Worm (Caenorhabditis elegans) whole organism, young adult: ENCODE measurements around the gene F47B8.3.

ENCODE experiments used
- B0035.1 ChIP-seq: sonication (generic microtip); optimal IDR thresholded peaks from 2 replicates; lab custom pipeline; 2016; ENCODE audit warnings: missing genetic modification characterization, mild to moderate bottlenecking, missing compliant biosample characterization, missing genotype, missing genetic modification reagents
- B0336.3 ChIP-seq: fragments of 200-800 bp; sonication (Bioruptor generic); IDR thresholded peaks from 2 replicates; pipeline ENCODE4 v1.3.6; 2022; ENCODE audit warnings: missing genetic modification characterization, missing compliant biosample characterization
- F10E7.11 ChIP-seq: sonication (generic microtip); optimal IDR thresholded peaks from 2 replicates; lab custom pipeline; 2017; ENCODE audit warnings: mild to moderate bottlenecking, missing genetic modification characterization, moderate library complexity, missing compliant biosample characterization
- F23B12.7 ChIP-seq: sonication (generic microtip); optimal IDR thresholded peaks from 2 replicates; lab custom pipeline; 2017; ENCODE audit warnings: missing genetic modification characterization, mild to moderate bottlenecking, missing compliant biosample characterization, antibody characterized with exemption, moderate library complexity; ENCODE audit not compliant: insufficient read depth
- F33H1.4 ChIP-seq: fragments of 200-800 bp; sonication (Bioruptor generic); IDR thresholded peaks from 2 replicates; pipeline ENCODE4 v1.3.6; 2022; ENCODE audit warnings: missing genetic modification reagents, missing genetic modification characterization, missing compliant biosample characterization
- F37B4.10 ChIP-seq: fragments of 200-800 bp; sonication (Bioruptor generic); IDR thresholded peaks from 2 replicates; pipeline ENCODE4 v1.3.6; 2022; ENCODE audit warnings: missing genetic modification characterization, missing compliant biosample characterization
- F49E8.2 ChIP-seq: sonication (generic microtip); optimal IDR thresholded peaks from 3 replicates; lab custom pipeline; 2017; ENCODE audit warnings: missing genetic modification characterization, mild to moderate bottlenecking, missing compliant biosample characterization, antibody characterized with exemption, moderate library complexity; ENCODE audit not compliant: insufficient read depth
- F55B11.4 ChIP-seq: sonication (generic microtip); optimal IDR thresholded peaks from 2 replicates; lab custom pipeline; 2016; ENCODE audit warnings: missing compliant biosample characterization, missing genetic modification characterization, borderline replicate concordance; ENCODE audit not compliant: insufficient read depth
- F57A8.1 ChIP-seq: fragments of 200-800 bp; sonication (Bioruptor generic); optimal IDR thresholded peaks from 2 replicates; lab custom pipeline; 2018; ENCODE audit warnings: mild to moderate bottlenecking, missing genetic modification characterization, moderate library complexity, missing compliant biosample characterization
- K12H6.12 ChIP-seq: fragments of 200-800 bp; sonication (Bioruptor generic); optimal IDR thresholded peaks from 2 replicates; lab custom pipeline; 2018; ENCODE audit warnings: mild to moderate bottlenecking, missing genetic modification characterization, missing compliant biosample characterization
- T07F8.4 ChIP-seq: sonication (generic microtip); optimal IDR thresholded peaks from 2 replicates; lab custom pipeline; 2016; ENCODE audit warnings: mild to moderate bottlenecking, missing genetic modification characterization, moderate library complexity, missing compliant biosample characterization
- ZK185.1 ChIP-seq: sonication (generic microtip); optimal IDR thresholded peaks from 2 replicates; lab custom pipeline; 2016; ENCODE audit warnings: mild to moderate bottlenecking, missing genetic modification characterization, missing compliant biosample characterization; ENCODE audit not compliant: poor library complexity, severe bottlenecking
- aptf-2 ChIP-seq: fragments of 200-800 bp; sonication (Bioruptor generic); conservative IDR thresholded peaks from 2 replicates; pipeline ENCODE4 v1.3.6; 2022; ENCODE audit warnings: missing genetic modification reagents, missing genetic modification characterization, missing compliant biosample characterization
- aptf-3 ChIP-seq: fragments of 200-800 bp; sonication (Bioruptor generic); IDR thresholded peaks from 2 replicates; pipeline ENCODE4 v1.3.6; 2022; ENCODE audit warnings: missing genetic modification characterization, missing compliant biosample characterization
- athp-1 ChIP-seq: sonication (generic microtip); optimal IDR thresholded peaks from 2 replicates; lab custom pipeline; 2017; ENCODE audit warnings: mild to moderate bottlenecking, missing genetic modification characterization, missing compliant biosample characterization
- attf-3 ChIP-seq: fragments of 200-800 bp; sonication (Bioruptor generic); conservative IDR thresholded peaks from 2 replicates; pipeline ENCODE4 v1.3.6; 2022; ENCODE audit warnings: missing genetic modification reagents, missing genetic modification characterization, missing compliant biosample characterization
- cebp-2 ChIP-seq: fragments of 200-800 bp; sonication (Bioruptor generic); IDR thresholded peaks from 2 replicates; pipeline ENCODE4 v1.3.6; 2022; ENCODE audit warnings: missing genetic modification characterization, missing compliant biosample characterization
- ceh-100 ChIP-seq: fragments of 200-800 bp; sonication (Bioruptor generic); IDR thresholded peaks from 2 replicates; pipeline ENCODE4 v1.3.6; 2022; ENCODE audit warnings: missing genetic modification reagents, missing genetic modification characterization, missing compliant biosample characterization
- ceh-79 ChIP-seq: sonication (generic microtip); optimal IDR thresholded peaks from 2 replicates; lab custom pipeline; 2017; ENCODE audit warnings: mild to moderate bottlenecking, missing genetic modification characterization, missing compliant biosample characterization
- chd-7 ChIP-seq: sonication (generic microtip); optimal IDR thresholded peaks from 2 replicates; lab custom pipeline; 2016; ENCODE audit warnings: mild to moderate bottlenecking, missing genetic modification characterization, moderate library complexity, missing compliant biosample characterization
- die-1 ChIP-seq: sonication (generic microtip); optimal IDR thresholded peaks from 2 replicates; lab custom pipeline; 2016; ENCODE audit warnings: missing genotype, mild to moderate bottlenecking, missing genetic modification characterization, missing compliant biosample characterization
- efl-1 ChIP-seq: fragments of 150-350 bp; optimal IDR thresholded peaks from 2 replicates; lab custom pipeline; 2014; ENCODE audit warnings: missing biosample characterization, missing genetic modification reagents, missing genetic modification characterization
- egl-18 ChIP-seq: fragments of 200-800 bp; sonication (Bioruptor generic); IDR thresholded peaks from 2 replicates; pipeline ENCODE4 v1.3.6; 2022; ENCODE audit warnings: missing genetic modification reagents, missing genetic modification characterization, missing compliant biosample characterization
- egl-44 ChIP-seq: fragments of 200-800 bp; sonication (Bioruptor generic); IDR thresholded peaks from 2 replicates; pipeline ENCODE4 v1.3.6; 2022; ENCODE audit warnings: missing genetic modification reagents, missing genetic modification characterization, missing compliant biosample characterization
- ets-4 ChIP-seq: fragments of 200-800 bp; sonication (Bioruptor generic); optimal IDR thresholded peaks from 2 replicates; lab custom pipeline; 2018; ENCODE audit warnings: mild to moderate bottlenecking, missing genetic modification characterization, missing compliant biosample characterization
- him-1 ChIP-seq: sonication (generic microtip); optimal IDR thresholded peaks from 2 replicates; lab custom pipeline; 2016; ENCODE audit warnings: missing genotype, missing genetic modification reagents, missing genetic modification characterization, missing compliant biosample characterization
- hmg-1.2 ChIP-seq: fragments of 200-800 bp; sonication (Bioruptor generic); IDR thresholded peaks from 2 replicates; pipeline ENCODE4 v1.3.6; 2022; ENCODE audit warnings: missing genetic modification reagents, missing genetic modification characterization, missing compliant biosample characterization
- hrde-1 ChIP-seq: sonication (generic microtip); optimal IDR thresholded peaks from 2 replicates; lab custom pipeline; 2016; ENCODE audit warnings: missing genetic modification characterization, mild to moderate bottlenecking, missing compliant biosample characterization, moderate library complexity, missing genotype, missing genetic modification reagents, borderline replicate concordance
- lag-1 ChIP-seq: fragments of 200-800 bp; sonication (Bioruptor generic); IDR thresholded peaks from 2 replicates; pipeline ENCODE4 v1.3.6; 2022; ENCODE audit warnings: missing genetic modification reagents, missing genetic modification characterization, missing compliant biosample characterization
- let-607 ChIP-seq, 2 experiments: fragments of 200-800 bp in 1 of 2; sonication (Bioruptor generic) in 1 of 2; sonication (generic microtip) in 1 of 2; optimal IDR thresholded peaks; 2 replicates each; lab custom pipeline; 2016 to 2018; ENCODE audit warnings: mild to moderate bottlenecking in 2 of 2, missing compliant biosample characterization in 2 of 2, missing genetic modification characterization in 2 of 2, moderate library complexity in 2 of 2, missing genotype in 1 of 2
- lsl-1 ChIP-seq: fragments of 200-800 bp; sonication (Bioruptor generic); optimal IDR thresholded peaks from 2 replicates; lab custom pipeline; 2018; ENCODE audit warnings: mild to moderate bottlenecking, missing genetic modification characterization, moderate library complexity, missing compliant biosample characterization
- lsy-27 ChIP-seq: sonication (generic microtip); optimal IDR thresholded peaks from 2 replicates; lab custom pipeline; 2017; ENCODE audit warnings: missing genetic modification characterization, mild to moderate bottlenecking, missing compliant biosample characterization, antibody characterized with exemption, missing genotype, borderline replicate concordance; ENCODE audit not compliant: insufficient read depth
- mel-28 ChIP-seq: sonication (generic microtip); optimal IDR thresholded peaks from 2 replicates; lab custom pipeline; 2016; ENCODE audit warnings: borderline replicate concordance, mild to moderate bottlenecking, missing genetic modification characterization, missing compliant biosample characterization
- nhr-120 ChIP-seq: fragments of 200-800 bp; sonication (Bioruptor generic); IDR thresholded peaks from 2 replicates; pipeline ENCODE4 v1.3.6; 2022; ENCODE audit warnings: missing genetic modification characterization, missing compliant biosample characterization
- nhr-179 ChIP-seq: sonication (generic microtip); optimal IDR thresholded peaks from 2 replicates; lab custom pipeline; 2016; ENCODE audit warnings: mild to moderate bottlenecking, missing genetic modification characterization, missing compliant biosample characterization
- rcor-1 ChIP-seq: fragments of 200-800 bp; sonication (Bioruptor generic); IDR thresholded peaks from 2 replicates; pipeline ENCODE4 v1.3.6; 2022; ENCODE audit warnings: missing genetic modification reagents, missing genetic modification characterization, missing compliant biosample characterization
- sdz-38 ChIP-seq: sonication (generic microtip); optimal IDR thresholded peaks from 2 replicates; lab custom pipeline; 2016; ENCODE audit warnings: missing genotype, missing genetic modification characterization, missing compliant biosample characterization
- snpc-1.3 ChIP-seq: sonication (generic microtip); optimal IDR thresholded peaks from 2 replicates; lab custom pipeline; 2017; ENCODE audit warnings: missing genetic modification characterization, mild to moderate bottlenecking, missing compliant biosample characterization, antibody characterized with exemption, moderate library complexity, missing genotype, missing genetic modification reagents; ENCODE audit not compliant: insufficient read depth
- somi-1 ChIP-seq: fragments of 200-800 bp; sonication (Bioruptor generic); optimal IDR thresholded peaks from 2 replicates; lab custom pipeline; 2018; ENCODE audit warnings: mild to moderate bottlenecking, missing genetic modification characterization, missing compliant biosample characterization
- sptf-2 ChIP-seq: fragments of 200-800 bp; sonication (Bioruptor generic); optimal IDR thresholded peaks from 2 replicates; lab custom pipeline; 2018; ENCODE audit warnings: mild to moderate bottlenecking, missing genetic modification characterization, missing compliant biosample characterization
- tbp1 ChIP-seq: fragments of 200-800 bp; sonication (Bioruptor generic); optimal IDR thresholded peaks from 2 replicates; lab custom pipeline; 2018; ENCODE audit warnings: mild to moderate bottlenecking, missing genetic modification characterization, missing compliant biosample characterization
- tlf-1 ChIP-seq: fragments of 200-800 bp; sonication (Bioruptor generic); optimal IDR thresholded peaks from 2 replicates; lab custom pipeline; 2018; ENCODE audit warnings: mild to moderate bottlenecking, missing genetic modification characterization, missing compliant biosample characterization
- unc-62 ChIP-seq: fragments of 150-350 bp; optimal IDR thresholded peaks from 2 replicates; lab custom pipeline; 2014; ENCODE audit warnings: missing biosample characterization, missing genetic modification reagents, missing genetic modification characterization
- xnd-1 ChIP-seq: sonication (generic microtip); optimal IDR thresholded peaks from 2 replicates; lab custom pipeline; 2016; ENCODE audit warnings: missing genotype, missing genetic modification reagents, missing genetic modification characterization, missing compliant biosample characterization
- ztf-26 ChIP-seq: sonication (generic microtip); optimal IDR thresholded peaks from 2 replicates; lab custom pipeline; 2017; ENCODE audit warnings: missing genetic modification characterization, missing compliant biosample characterization
- ztf-6 ChIP-seq: fragments of 200-800 bp; sonication (Bioruptor generic); IDR thresholded peaks from 2 replicates; pipeline ENCODE4 v1.3.6; 2022; ENCODE audit warnings: missing genetic modification reagents, missing genetic modification characterization, missing compliant biosample characterization

Gene F47B8.3

ce11 chrV:14294396-14294795, 28.4 kb downstream of the F47B8.3 start, which contains the start of gene F14D7.9 (continued):
- no peak for TF ChIP-seq hmg-1.2 (GFP tag; lab: Robert Waterston, UW)

- TF ChIP-seq F57A8.1 (GFP tag; lab: Kevin White, UChicago) (no peak), F23B12.7 (no peak), tlf-1 (GFP tag; lab: Kevin White, UChicago) (no peak), ceh-100 (no peak), T07F8.4 (tag; lab: Kevin White, UChicago) (no peak), nhr-120 (no peak), ZK185.1 (tag; lab: Kevin White, UChicago) (no peak), aptf-3 (peak; percentile 98), B0035.1 (tag; lab: Kevin White, UChicago) (no peak), ztf-6 (GFP tag; lab: Robert Waterston, UW) (no peak), athp-1 (no peak), let-607 (tag; optimal IDR thresholded peaks at IDR 0.05; lab: Kevin White, UChicago) (no peak), F37B4.10 (GFP tag; lab: Robert Waterston, UW) (no peak), egl-18 (no peak), die-1 (no peak), attf-3 (no peak), lsy-27 (tag; lab: Kevin White, UChicago) (no peak), mel-28 (tag; lab: Kevin White, UChicago) (no peak), chd-7 (tag; lab: Kevin White, UChicago) (no peak), ztf-26 (no peak), rcor-1 (no peak), F33H1.4 (GFP tag; lab: Robert Waterston, UW) (0 out of 2 replicates have a peak, but pooled peaks have one; percentile 15), hrde-1 (tag; lab: Kevin White, UChicago) (no peak), ets-4 (GFP tag; lab: Kevin White, UChicago) (no peak), tbp1 (GFP tag; lab: Kevin White, UChicago) (no peak), cebp-2 (GFP tag; lab: Robert Waterston, UW) (no peak), F49E8.2 (no peak), snpc-1.3 (tag; lab: Kevin White, UChicago) (no peak), F10E7.11 (no peak), him-1 (tag; lab: Kevin White, UChicago) (no peak), nhr-179 (tag; lab: Kevin White, UChicago) (no peak), B0336.3 (no peak), unc-62 (no peak), sptf-2 (no peak), egl-44 (GFP tag; lab: Robert Waterston, UW) (no peak), ceh-79 (tag; lab: Kevin White, UChicago) (no peak), lsl-1 (GFP tag; lab: Kevin White, UChicago) (no peak), aptf-2 (GFP tag; lab: Robert Waterston, UW) (peak; percentile 99), efl-1 (GFP tag; lab: Kevin White, UChicago) (peak; percentile 71), xnd-1 (peak; percentile 50), lag-1 (GFP tag; lab: Robert Waterston, UW) (no peak), somi-1 (GFP tag; lab: Kevin White, UChicago) (no peak), hmg-1.2 (GFP tag; lab: Robert Waterston, UW) (peak; percentile 42; the same call in 1 of the 2 replicates), K12H6.12 (tag; lab: Kevin White, UChicago) (no peak), F55B11.4 (no peak), sdz-38 (tag; lab: Kevin White, UChicago) (no peak)
Measured at ce11 chrV:14293667-14294194, 29.1 kb downstream of the F47B8.3 start, which contains the start of gene F14D7.2. F14D7.2 (minus strand) TSS chrV:14293717.
